Worm (Caenorhabditis elegans): Measurements from ENCODE around the gene fbxb-30.
"Not testable (repeated sequence)": the region's sequence is repeated elsewhere in the genome, so short reads cannot be mapped to it uniquely, and the experiment has no call there.

Gene fbxb-30

ce11 chrII:996112-996511 is 5.1 kb downstream of the fbxb-30 start, which contains the start of gene F45D11.11:
Gene F45D11.11, minus strand, starts transcription at chrII:996212.
- not testable (repeated sequence) for TF ChIP-seq snpc-1.3 (tag; optimal IDR thresholded peaks at IDR 0.05; ENCODE audit: insufficient read depth); hlh-26 (GFP tag; conservative IDR thresholded peaks at IDR 0.05); attf-6 (GFP tag; IDR thresholded peaks at IDR 0.05)

- TF ChIP-seq B0035.1 (tag; optimal IDR thresholded peaks at IDR 0.05); K11D2.4 (GFP tag; IDR thresholded peaks at IDR 0.05); lin-26 (GFP tag; IDR thresholded peaks at IDR 0.05): not testable (repeated sequence)
Measured at ce11 chrII:994231-994630, 7.0 kb downstream of the fbxb-30 start, which contains the start of gene F45D11.7. Gene F45D11.7, plus strand, starts transcription at chrII:994531.

DNA sequence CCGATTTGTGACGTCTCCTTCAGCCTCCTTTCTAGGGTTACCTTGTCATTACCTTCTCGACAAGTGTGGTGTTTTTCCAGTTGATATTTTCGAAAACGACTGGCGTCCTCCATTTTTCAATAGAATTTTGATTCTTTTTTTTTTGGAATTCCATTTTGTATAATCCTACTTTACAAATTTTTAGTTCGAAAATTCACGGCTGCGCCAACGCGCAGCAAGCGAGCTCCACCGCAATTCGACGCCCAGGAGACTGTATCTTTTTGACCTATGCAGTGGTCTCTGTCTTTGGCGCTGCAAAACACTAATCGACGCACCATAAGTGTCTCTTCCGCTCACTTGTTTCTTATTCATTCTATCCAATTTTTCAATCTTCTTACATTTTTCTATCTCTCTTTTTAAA is 10.0 kb downstream of the fbxb-30 start, which contains the start of gene fbxc-42:
fbxc-42 (plus strand) TSS at position 301 of the 400 bp plus-strand sequence.
- TF ChIP-seq let-526 (GFP tag; IDR thresholded peaks at IDR 0.05) = no peak
- no peak for TF ChIP-seq ccch-3 (GFP tag; optimal IDR thresholded peaks at IDR 0.05)
- no peak for TF ChIP-seq sptf-2 (GFP tag; optimal IDR thresholded peaks at IDR 0.05)
- TF ChIP-seq dpff-1 (tag; optimal IDR thresholded peaks at IDR 0.05) = no peak
- TF ChIP-seq nhr-27 (tag; optimal IDR thresholded peaks at IDR 0.05) = no peak

- no peak for TF ChIP-seq nfya-2 (GFP tag; IDR thresholded peaks at IDR 0.05)
- no peak for TF ChIP-seq bed-2 (GFP tag; IDR thresholded peaks at IDR 0.05)
- no peak for TF ChIP-seq sptf-2 (GFP tag; optimal IDR thresholded peaks at IDR 0.05)
- no peak for TF ChIP-seq Y53F4B.3 (GFP tag; IDR thresholded peaks at IDR 0.05)
- no peak for TF ChIP-seq ekl-4 (GFP tag; IDR thresholded peaks at IDR 0.05)
- no peak for TF ChIP-seq mxl-1 (tag; optimal IDR thresholded peaks at IDR 0.05)
- no peak for TF ChIP-seq ceh-27 (GFP tag; optimal IDR thresholded peaks at IDR 0.05)
- no peak for TF ChIP-seq lir-1 (GFP tag; conservative IDR thresholded peaks at IDR 0.05)
- no peak for TF ChIP-seq mes-4 (tag; optimal IDR thresholded peaks at IDR 0.05)
- TF ChIP-seq sdz-38 (tag; optimal IDR thresholded peaks at IDR 0.05) = no peak
- TF ChIP-seq ztf-3 (GFP tag; optimal IDR thresholded peaks at IDR 0.05) = no peak
- no peak for TF ChIP-seq F23B12.7 (tag; optimal IDR thresholded peaks at IDR 0.05; ENCODE audit: insufficient read depth)
- no peak for TF ChIP-seq lin-26 (GFP tag; IDR thresholded peaks at IDR 0.05)
- TF ChIP-seq snpc-1.3 (tag; optimal IDR thresholded peaks at IDR 0.05; ENCODE audit: insufficient read depth) = no peak
- no peak for TF ChIP-seq ztf-28 (GFP tag; IDR thresholded peaks at IDR 0.05)
Measured at ce11 chrII:988437-988836, 12.8 kb downstream of the fbxb-30 start, which contains the start of gene fbxc-39. Gene fbxc-39, plus strand, starts transcription at chrII:988737.

DNA sequence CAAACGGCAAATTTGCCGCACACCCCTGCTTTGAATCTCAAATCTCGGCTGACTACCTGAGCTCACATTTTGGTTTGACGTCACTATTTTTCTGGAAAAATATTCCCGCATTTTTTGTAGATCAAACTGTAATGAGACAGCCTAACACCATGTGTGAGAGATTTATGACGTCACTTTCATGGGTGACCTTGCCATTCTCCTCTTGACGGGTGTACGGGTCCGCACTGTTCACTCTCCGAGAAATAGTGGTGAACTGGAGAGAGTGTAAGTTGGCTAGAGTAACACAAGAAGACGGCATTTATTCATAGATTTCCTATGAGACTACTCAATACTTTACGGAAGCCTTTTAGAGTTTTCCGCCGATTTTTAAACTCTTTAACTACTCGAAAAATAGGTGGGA is 15.5 kb downstream of the fbxb-30 start, which contains the start of gene fbxc-40:
fbxc-40 (plus strand) TSS at position 301 of the 400 bp plus-strand sequence.
- TF ChIP-seq madf-3 (GFP tag; IDR thresholded peaks at IDR 0.05); repo-1 (tag; optimal IDR thresholded peaks at IDR 0.05); lsy-27 (tag; optimal IDR thresholded peaks at IDR 0.05; ENCODE audit: borderline replicate concordance, insufficient read depth): not testable (repeated sequence)

DNA sequence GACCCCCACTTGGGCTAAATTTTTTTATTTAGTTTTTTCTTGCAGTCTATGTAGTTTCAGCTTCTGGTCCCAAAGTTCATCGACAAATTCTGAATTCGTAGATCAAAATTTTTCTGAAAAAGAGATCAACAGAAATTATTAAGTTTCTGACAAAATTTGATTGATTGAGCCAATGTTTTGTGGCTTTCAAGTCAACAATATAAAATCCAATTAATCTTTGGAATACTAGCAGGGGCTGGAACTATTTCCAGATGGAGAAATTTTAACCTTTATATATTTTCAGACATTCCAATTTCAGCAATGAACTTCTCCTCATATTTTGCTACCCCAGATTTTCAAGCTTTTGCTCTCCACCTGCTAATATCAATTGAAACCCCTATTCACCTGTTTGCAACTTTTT is 18.4 kb downstream of the fbxb-30 start, which contains the start of gene srh-274:
srh-274 (plus strand) TSS at position 301 of the 400 bp plus-strand sequence.
- TF ChIP-seq efl-1 (GFP tag; optimal IDR thresholded peaks at IDR 0.05) (no peak), chd-7 (tag; optimal IDR thresholded peaks at IDR 0.05) (no peak), athp-1 (tag; optimal IDR thresholded peaks at IDR 0.05) (no peak), F10E7.11 (tag; optimal IDR thresholded peaks at IDR 0.05) (no peak), nhr-179 (tag; optimal IDR thresholded peaks at IDR 0.05) (no peak), F55B11.4 (tag; optimal IDR thresholded peaks at IDR 0.05; ENCODE audit: borderline replicate concordance, insufficient read depth) (no peak), F39B2.1 (GFP tag; IDR thresholded peaks at IDR 0.05) (no peak), let-607 (tag; optimal IDR thresholded peaks at IDR 0.05) (no peak), lin-26 (GFP tag; IDR thresholded peaks at IDR 0.05) (no peak), egrh-3 (GFP tag; IDR thresholded peaks at IDR 0.05) (no peak), him-1 (tag; optimal IDR thresholded peaks at IDR 0.05) (no peak), D2030.7 (GFP tag; IDR thresholded peaks at IDR 0.05) (no peak), sptf-2 (GFP tag; optimal IDR thresholded peaks at IDR 0.05) (no peak), hsf-1 (GFP tag; IDR thresholded peaks at IDR 0.05) (no peak), F49E8.2 (tag; optimal IDR thresholded peaks at IDR 0.05; ENCODE audit: insufficient read depth) (no peak), K11D2.4 (GFP tag; IDR thresholded peaks at IDR 0.05) (no peak), ztf-28 (GFP tag; IDR thresholded peaks at IDR 0.05) (no peak), ceh-27 (GFP tag; optimal IDR thresholded peaks at IDR 0.05) (no peak)

Measured in whole organism, young adult.